Worm (Caenorhabditis elegans) whole organism, L3 larva: Measurements from ENCODE around the gene nlp-26.
A peak's percentile ranks its signal among the peaks of the same experiment; 100 is the strongest.

Experiments
- ZK546.5 ChIP-seq: sonication (generic microtip); optimal IDR thresholded peaks from 2 replicates; lab custom pipeline; 2017; ENCODE audit warnings: missing biosample characterization, missing genetic modification characterization
- ama-1 ChIP-seq: fragments of 150-350 bp; optimal IDR thresholded peaks from 2 replicates; lab custom pipeline; 2018
- ceh-28 ChIP-seq: fragments of 150-350 bp; optimal IDR thresholded peaks from 2 replicates; lab custom pipeline; 2014; ENCODE audit warnings: missing biosample characterization, missing genetic modification reagents, missing genetic modification characterization
- ceh-9 ChIP-seq: sonication (generic microtip); optimal IDR thresholded peaks from 2 replicates; lab custom pipeline; 2018; ENCODE audit warnings: missing biosample characterization, missing genetic modification characterization
- daf-12 ChIP-seq: fragments of 150-350 bp; optimal IDR thresholded peaks from 2 replicates; lab custom pipeline; 2014; ENCODE audit warnings: missing biosample characterization, missing genetic modification reagents, missing genetic modification characterization
- egl-27 ChIP-seq: sonication (generic microtip); optimal IDR thresholded peaks from 4 replicates; lab custom pipeline; 2017; ENCODE audit warnings: missing biosample characterization, missing genetic modification reagents, missing genetic modification characterization
- egl-5 ChIP-seq: fragments of 150-350 bp; optimal IDR thresholded peaks from 2 replicates; lab custom pipeline; 2017; ENCODE audit warnings: missing biosample characterization, missing genetic modification reagents, missing genetic modification characterization, inconsistent platforms
- elt-3 ChIP-seq, 3 experiments: fragments of 150-350 bp in 1 of 3; sonication (generic microtip) in 2 of 3; optimal IDR thresholded peaks; 2 replicates in 2 of 3; 4 replicates in 1 of 3; lab custom pipeline; 2014 to 2017; ENCODE audit warnings: missing biosample characterization in 3 of 3, missing genetic modification characterization in 3 of 3
- eor-1 ChIP-seq, 2 experiments: fragments of 150-350 bp; optimal IDR thresholded peaks; 2 replicates each; lab custom pipeline; 2014 to 2018; ENCODE audit warnings: missing biosample characterization in 2 of 2, missing genetic modification characterization in 2 of 2
- fkh-2 ChIP-seq: fragments of 150-350 bp; optimal IDR thresholded peaks from 2 replicates; lab custom pipeline; 2014; ENCODE audit warnings: missing biosample characterization, missing genetic modification reagents, missing genetic modification characterization
- jun-1 ChIP-seq: fragments of 150-350 bp; optimal IDR thresholded peaks from 2 replicates; lab custom pipeline; 2014; ENCODE audit warnings: missing biosample characterization, missing genetic modification reagents, missing genetic modification characterization
- lin-39 ChIP-seq: fragments of 150-350 bp; optimal IDR thresholded peaks from 2 replicates; lab custom pipeline; 2018; ENCODE audit warnings: missing biosample characterization, missing genetic modification reagents, missing genetic modification characterization
- mdl-1 ChIP-seq: fragments of 150-350 bp; optimal IDR thresholded peaks from 2 replicates; lab custom pipeline; 2014; ENCODE audit warnings: missing biosample characterization, missing genetic modification characterization
- nfya-1 ChIP-seq: sonication (generic microtip); optimal IDR thresholded peaks from 2 replicates; lab custom pipeline; 2017; ENCODE audit warnings: missing genetic modification characterization, mild to moderate bottlenecking, missing compliant biosample characterization, antibody characterized with exemption, moderate library complexity; ENCODE audit not compliant: insufficient read depth
- nhr-11 ChIP-seq: fragments of 150-350 bp; optimal IDR thresholded peaks from 2 replicates; lab custom pipeline; 2014; ENCODE audit warnings: missing biosample characterization, missing genetic modification characterization
- nhr-23 ChIP-seq: fragments of 150-350 bp; optimal IDR thresholded peaks from 2 replicates; lab custom pipeline; 2014; ENCODE audit warnings: missing biosample characterization, missing genetic modification reagents, missing genetic modification characterization
- nhr-25 ChIP-seq: sonication (generic microtip); optimal IDR thresholded peaks from 2 replicates; lab custom pipeline; 2017; ENCODE audit warnings: missing biosample characterization, missing genetic modification characterization
- pha-4 ChIP-seq: fragments of 150-350 bp; optimal IDR thresholded peaks from 2 replicates; lab custom pipeline; 2014; ENCODE audit warnings: missing biosample characterization, missing genetic modification reagents, missing genetic modification characterization
- snpc-4 ChIP-seq: fragments of 150-350 bp; optimal IDR thresholded peaks from 2 replicates; lab custom pipeline; 2014; ENCODE audit warnings: missing biosample characterization, missing genetic modification characterization
- unc-62 ChIP-seq: fragments of 150-350 bp; sonication (generic microtip); optimal IDR thresholded peaks from 4 replicates; lab custom pipeline; 2014; ENCODE audit warnings: missing biosample characterization, missing genetic modification reagents, missing genetic modification characterization
- zag-1 ChIP-seq: fragments of 150-350 bp; optimal IDR thresholded peaks from 2 replicates; lab custom pipeline; 2014; ENCODE audit warnings: missing biosample characterization, missing genetic modification characterization
- ztf-11 ChIP-seq: fragments of 150-350 bp; optimal IDR thresholded peaks from 2 replicates; lab custom pipeline; 2014; ENCODE audit warnings: missing biosample characterization, missing genetic modification characterization

The nlp-26 gene

ce11 chrV:19622440-19622914 is 9.2 kb downstream of the nlp-26 start, which contains the start of gene Y43F8C.3 (continued):
- TF ChIP-seq nhr-25 (tag; lab: Kevin White, UChicago): peak; percentile 20
- no peak for TF ChIP-seq mdl-1 (tag; lab: Kevin White, UChicago)
- TF ChIP-seq eor-1 (tag; optimal IDR thresholded peaks at IDR 0.05; lab: Kevin White, UChicago): no peak
- TF ChIP-seq jun-1 (tag; lab: Kevin White, UChicago): peak; percentile 69
- TF ChIP-seq ceh-28 (tag; lab: Kevin White, UChicago): no peak
- peak; percentile 66 for TF ChIP-seq egl-5 (tag; lab: Kevin White, UChicago)
- TF ChIP-seq lin-39: peak; percentile 89
- TF ChIP-seq zag-1 (tag; lab: Kevin White, UChicago): no peak
- peak; percentile 35 for TF ChIP-seq unc-62 (GFP tag; lab: Kevin White, UChicago)

DNA sequence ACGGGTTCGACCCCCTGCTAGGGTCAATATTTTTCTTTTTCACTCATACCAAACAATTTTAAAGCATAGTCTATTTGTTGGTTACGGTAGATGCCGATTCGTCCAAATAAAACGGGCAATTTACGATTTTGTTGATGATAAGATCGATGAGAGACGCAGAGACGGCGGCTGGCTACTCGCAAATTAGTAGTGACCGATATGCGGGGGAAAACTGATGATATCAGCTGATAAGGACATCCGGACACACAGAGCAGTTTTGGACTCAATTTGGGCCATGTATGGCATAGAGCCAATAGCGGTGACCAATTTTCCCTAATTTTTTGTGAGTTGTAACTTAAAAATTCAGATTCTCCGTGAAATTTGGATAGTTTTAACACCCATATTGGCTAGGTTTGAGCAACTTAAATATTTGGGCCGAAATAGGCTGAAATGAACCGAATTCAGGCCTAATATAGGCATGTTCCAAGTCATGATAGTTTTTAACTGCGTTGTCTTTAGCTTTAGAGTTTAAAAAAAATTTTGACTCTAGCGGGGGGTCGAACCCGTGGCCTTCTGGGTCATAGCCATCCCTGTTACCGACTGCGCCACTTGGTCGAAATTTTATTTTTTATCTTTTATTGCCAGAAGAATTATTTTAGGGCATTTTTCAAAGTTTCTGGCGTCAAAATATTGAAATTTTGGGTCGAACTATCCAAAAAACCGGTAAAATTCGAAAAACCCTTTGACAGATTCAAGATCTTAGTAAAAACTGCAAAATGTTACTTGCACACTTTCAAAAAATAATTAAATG is 10.5 kb downstream of the nlp-26 start:
- TF ChIP-seq unc-62 (GFP tag; lab: Kevin White, UChicago) (no peak), pha-4 (tag; lab: Kevin White, UChicago) (peak; percentile 5)

- TF ChIP-seq jun-1 (tag; lab: Kevin White, UChicago): no peak
- TF ChIP-seq egl-27 (tag; lab: Kevin White, UChicago): no peak
- TF ChIP-seq ama-1 (lab: Kevin White, UChicago): no peak
- no peak for TF ChIP-seq ceh-28 (tag; lab: Kevin White, UChicago)
- no peak for TF ChIP-seq nfya-1 (tag; lab: Kevin White, UChicago)
- no peak for TF ChIP-seq ZK546.5 (tag; lab: Kevin White, UChicago)
- TF ChIP-seq ceh-9 (tag; lab: Kevin White, UChicago): no peak
- TF ChIP-seq egl-5 (tag; lab: Kevin White, UChicago): no peak
- TF ChIP-seq daf-12 (tag; lab: Kevin White, UChicago): no peak
- no peak for TF ChIP-seq elt-3 (tag; optimal IDR thresholded peaks at IDR 0.05; lab: Kevin White, UChicago)
- TF ChIP-seq mdl-1 (tag; lab: Kevin White, UChicago): no peak
- no peak for TF ChIP-seq snpc-4 (tag; lab: Kevin White, UChicago)
These were observed 11.5 kb downstream of the nlp-26 start, which contains the start of gene dyf-19 for ce11 chrV:19624749-19625148. TSS of gene dyf-19 (plus strand) at chrV:19625049.

DNA sequence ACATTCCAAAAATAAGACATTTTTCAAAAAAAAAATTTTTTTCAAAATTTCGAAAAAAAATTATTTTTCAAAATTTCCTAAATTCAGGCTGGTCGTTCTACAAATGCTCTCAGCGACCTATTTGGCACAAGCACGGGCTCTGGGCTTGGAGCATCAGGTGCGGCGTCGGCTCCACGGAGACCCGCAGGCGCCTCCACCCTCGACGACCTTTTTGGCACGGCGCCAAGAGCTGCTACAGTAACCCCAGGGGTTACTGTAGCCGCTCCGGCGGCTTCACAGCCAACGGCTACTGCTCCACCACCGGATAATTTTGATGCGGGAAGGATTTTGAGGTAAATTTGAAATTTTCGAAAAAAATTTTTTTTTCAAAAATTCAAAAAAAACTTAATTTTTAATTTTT is 12.5 kb downstream of the nlp-26 start:
- TF ChIP-seq nhr-11 (tag; lab: Kevin White, UChicago) (no peak), ztf-11 (tag; lab: Kevin White, UChicago) (no peak), fkh-2 (tag; lab: Kevin White, UChicago) (no peak), ama-1 (lab: Kevin White, UChicago) (no peak), daf-12 (tag; lab: Kevin White, UChicago) (no peak), egl-5 (tag; lab: Kevin White, UChicago) (no peak), nhr-23 (no peak), egl-27 (tag; lab: Kevin White, UChicago) (no peak), pha-4 (tag; lab: Kevin White, UChicago) (no peak)

DNA sequence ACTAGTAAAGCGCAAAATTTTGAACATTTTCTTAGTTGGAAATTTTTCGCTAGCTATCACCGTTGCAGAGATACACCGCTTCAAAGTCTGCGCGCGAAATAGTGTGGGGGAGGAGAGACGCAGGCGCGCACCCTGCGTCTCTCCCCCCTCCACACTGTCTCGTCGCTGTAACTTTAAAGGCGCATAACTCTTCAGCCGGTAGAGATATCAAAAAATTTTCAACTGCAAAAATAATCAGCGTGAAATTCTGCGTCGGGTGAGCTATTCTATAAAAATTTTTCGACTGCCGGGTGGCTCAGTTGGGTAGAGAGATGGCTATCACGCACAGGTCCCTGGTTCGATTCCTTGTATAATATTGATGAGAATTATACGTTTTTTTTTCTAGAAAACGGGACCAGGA is 16.3 kb downstream of the nlp-26 start:
- TF ChIP-seq nhr-25 (tag; lab: Kevin White, UChicago) (no peak), eor-1 (tag; optimal IDR thresholded peaks at IDR 0.05; lab: Kevin White, UChicago) (no peak)

ce11 chrV:19629973-19630372 is 16.7 kb downstream of the nlp-26 start:
- TF ChIP-seq mdl-1 (tag; lab: Kevin White, UChicago): no peak
- TF ChIP-seq ceh-28 (tag; lab: Kevin White, UChicago): peak; percentile 98

ce11 chrV:19630569-19630968 is 17.3 kb downstream of the nlp-26 start:
- TF ChIP-seq mdl-1 (tag; lab: Kevin White, UChicago) (no peak), ceh-28 (tag; lab: Kevin White, UChicago) (peak; percentile 94)

ce11 chrV:19632546-19632945 is 19.3 kb downstream of the nlp-26 start, which contains the start of gene Y43F8C.5:
TSS of gene Y43F8C.5 (minus strand) at chrV:19632646.
- TF ChIP-seq egl-27 (tag; lab: Kevin White, UChicago): no peak
